Worm (Caenorhabditis elegans) whole organism, dauer: ENCODE results near the gene ttr-48.

ENCODE experiments used
- unc-62 ChIP-seq: sonication (generic microtip); optimal IDR thresholded peaks from 2 replicates; lab custom pipeline; 2017; ENCODE audit warnings: missing biosample characterization, missing genetic modification reagents, missing genetic modification characterization

The ttr-48 gene

ce11 chrX:3835632-3836031 is 6.6 kb downstream of the ttr-48 start:
- TF ChIP-seq unc-62 (GFP tag; lab: Kevin White, UChicago): no peak

- no peak for TF ChIP-seq unc-62 (GFP tag; lab: Kevin White, UChicago)
Measured at ce11 chrX:3833964-3834840, 8.0 kb downstream of the ttr-48 start.

DNA sequence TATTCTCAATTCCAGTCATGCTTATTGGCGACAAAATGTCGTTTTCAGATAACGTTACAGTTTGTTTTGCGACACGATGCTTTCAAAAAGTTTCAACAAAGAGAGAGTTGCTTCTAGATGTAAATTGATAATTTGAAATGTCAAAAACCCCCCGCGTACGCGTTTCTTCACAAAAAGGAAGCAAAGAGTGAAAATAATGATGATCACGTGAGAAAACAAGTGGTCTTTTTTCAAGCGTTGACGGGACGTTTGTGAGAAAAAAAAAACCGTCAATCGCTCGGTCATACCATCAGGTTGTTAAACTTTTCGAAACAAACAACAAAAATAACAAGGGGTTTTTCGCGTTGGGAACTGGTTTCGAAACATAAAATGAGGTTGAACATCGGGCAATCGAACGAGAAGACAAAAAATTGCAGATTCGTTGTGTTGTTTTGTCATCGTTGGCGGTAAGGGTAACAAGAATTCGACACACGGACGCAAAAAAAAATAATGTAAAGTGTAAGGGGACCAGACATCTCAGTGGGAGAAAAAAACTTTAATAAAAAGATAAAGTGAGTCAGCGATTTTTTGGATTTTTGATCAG is 10.1 kb downstream of the ttr-48 start:
- TF ChIP-seq unc-62 (GFP tag; lab: Kevin White, UChicago): no peak

DNA sequence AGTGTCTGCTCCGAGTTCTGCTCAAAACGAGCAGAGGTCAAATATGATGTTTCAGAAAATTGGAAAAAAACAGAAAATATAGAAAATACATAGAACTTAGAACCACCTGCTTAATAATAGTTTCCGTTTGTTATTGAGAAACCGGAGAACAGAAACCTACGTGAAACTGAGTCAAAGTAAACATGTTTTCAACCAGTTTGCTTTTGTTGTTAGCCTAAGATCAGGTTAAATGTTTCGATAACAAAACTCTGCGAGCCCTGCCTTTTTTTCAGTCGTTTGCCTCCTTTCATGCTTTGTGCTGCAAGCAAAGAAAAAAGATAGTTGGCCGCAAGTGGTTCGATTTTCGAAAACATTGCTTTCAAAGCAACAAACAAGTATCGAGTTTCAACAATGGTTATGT is 11.4 kb downstream of the ttr-48 start:
- no peak for TF ChIP-seq unc-62 (GFP tag; lab: Kevin White, UChicago)

DNA sequence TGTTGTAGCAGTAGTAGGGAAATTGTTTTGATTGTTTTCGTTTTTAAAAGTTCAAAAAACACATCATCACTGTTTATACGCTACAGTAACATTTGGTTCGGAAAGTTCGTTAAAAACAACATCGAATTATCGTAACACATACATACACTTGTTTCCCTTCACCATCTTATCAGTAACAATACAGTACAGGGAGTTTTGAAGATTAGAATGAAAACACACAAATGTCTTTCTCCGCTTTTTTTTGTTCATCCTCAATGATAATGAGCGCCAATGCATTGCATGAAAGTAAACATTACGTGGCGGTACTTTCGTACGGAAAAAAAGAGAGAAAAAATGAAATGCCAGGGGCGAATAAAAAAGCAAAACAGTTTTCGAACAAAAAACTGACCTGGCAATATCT is 12.6 kb downstream of the ttr-48 start:
- TF ChIP-seq unc-62 (GFP tag; lab: Kevin White, UChicago): no peak

ce11 chrX:3828598-3829204 is 13.5 kb downstream of the ttr-48 start:
- no peak for TF ChIP-seq unc-62 (GFP tag; lab: Kevin White, UChicago)

- TF ChIP-seq unc-62 (GFP tag; lab: Kevin White, UChicago): no peak
Measured at ce11 chrX:3827311-3827710, 14.9 kb downstream of the ttr-48 start.

ce11 chrX:3826863-3827262 is 15.4 kb downstream of the ttr-48 start, which contains the start of gene fkh-9:
Gene fkh-9 (minus strand): TSS chrX:3826963.
- TF ChIP-seq unc-62 (GFP tag; lab: Kevin White, UChicago): no peak

- TF ChIP-seq unc-62 (GFP tag; lab: Kevin White, UChicago): no peak
Measured at ce11 chrX:3826172-3826571, 16.1 kb downstream of the ttr-48 start.

DNA sequence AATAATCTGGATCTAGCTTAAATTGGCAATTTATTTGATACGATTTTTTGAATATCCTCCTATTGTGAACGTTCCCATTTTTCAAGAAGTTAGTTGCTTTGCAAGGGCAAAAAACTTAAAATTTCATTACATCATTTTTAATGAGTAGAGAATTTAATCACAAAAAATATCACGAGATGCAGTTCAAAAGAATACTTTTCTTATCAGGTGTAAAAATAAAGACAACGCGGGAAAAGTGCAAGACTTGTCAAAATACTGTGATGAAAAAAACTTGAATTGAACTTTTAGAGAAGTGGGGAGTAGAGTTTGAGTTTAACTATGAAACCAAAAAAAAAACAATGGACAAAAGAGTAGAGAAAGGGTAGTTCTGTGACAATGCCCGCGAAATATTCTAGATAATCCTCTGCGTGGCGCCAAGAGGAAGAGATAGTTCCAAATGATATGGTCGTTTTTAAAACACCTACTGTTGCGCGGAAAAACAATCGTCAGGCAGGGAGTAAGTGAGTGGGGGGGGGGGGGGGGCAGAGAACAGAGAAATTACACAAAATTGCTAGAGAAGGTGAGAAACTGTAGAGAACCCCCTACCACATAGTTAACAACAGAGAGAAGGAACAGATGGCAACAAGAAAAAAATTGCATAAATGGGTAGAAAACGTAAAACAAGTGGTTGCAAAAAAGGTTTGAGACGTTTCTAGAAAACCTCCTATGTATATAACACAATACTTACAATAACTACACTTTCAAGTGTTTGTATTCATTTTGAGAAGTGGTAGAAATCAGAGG is 17.1 kb downstream of the ttr-48 start:
- no peak for TF ChIP-seq unc-62 (GFP tag; lab: Kevin White, UChicago)

ce11 chrX:3824443-3824842 is 17.8 kb downstream of the ttr-48 start:
- no peak for TF ChIP-seq unc-62 (GFP tag; lab: Kevin White, UChicago)

DNA sequence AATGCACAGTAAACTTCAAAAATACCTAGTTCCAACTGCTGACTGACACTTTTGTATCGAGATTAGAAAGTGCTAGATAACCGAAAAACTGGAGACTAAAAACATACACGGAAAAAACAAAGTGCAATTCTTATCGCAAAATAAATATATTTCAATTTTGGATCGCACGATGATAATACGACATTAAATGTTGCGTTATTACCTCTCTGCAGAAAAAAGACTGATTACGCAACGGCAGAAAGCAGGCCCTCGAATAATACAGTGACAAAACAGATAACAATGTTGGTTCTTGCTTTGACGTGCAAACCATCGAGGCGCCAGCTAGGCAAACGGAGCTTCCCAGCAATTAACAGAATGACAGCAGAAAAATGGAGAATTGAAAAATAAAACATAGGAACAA is 18.4 kb downstream of the ttr-48 start:
- no peak for TF ChIP-seq unc-62 (GFP tag; lab: Kevin White, UChicago)

- TF ChIP-seq unc-62 (GFP tag; lab: Kevin White, UChicago): no peak
Measured at ce11 chrX:3822061-3822460, 20.2 kb downstream of the ttr-48 start.

ce11 chrX:3821609-3822008 is 20.6 kb downstream of the ttr-48 start:
- TF ChIP-seq unc-62 (GFP tag; lab: Kevin White, UChicago): no peak

ce11 chrX:3820666-3821065 is 21.6 kb downstream of the ttr-48 start:
- no peak for TF ChIP-seq unc-62 (GFP tag; lab: Kevin White, UChicago)

DNA sequence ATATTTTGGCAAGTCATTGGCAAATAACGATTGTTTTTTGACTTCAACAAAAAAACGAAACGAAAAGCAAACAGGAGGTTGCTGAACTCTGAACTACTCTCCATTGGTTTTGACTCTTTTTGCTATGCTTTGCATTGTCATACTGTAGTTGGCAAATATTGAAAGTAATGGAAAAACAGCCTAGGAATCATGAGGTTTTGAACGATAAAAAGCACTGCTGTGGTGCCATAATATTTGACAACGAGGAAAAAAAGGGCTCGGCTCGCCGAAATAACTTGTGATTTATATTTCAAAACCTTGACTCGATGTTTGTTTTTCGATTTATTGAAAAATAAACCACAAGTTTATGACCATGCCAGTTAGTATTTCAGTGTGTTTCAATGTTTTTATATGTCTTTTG is 22.6 kb downstream of the ttr-48 start:
- TF ChIP-seq unc-62 (GFP tag; lab: Kevin White, UChicago): no peak
